Fruit fly (Drosophila melanogaster) whole organism, embryonic: ENCODE results near the gene Rsph1.

Experiments used
- BEAF-32 ChIP-seq: fragments of 200-800 bp; sonication (Bioruptor generic); optimal IDR thresholded peaks from 3 replicates; lab custom pipeline; 2017; ENCODE audit warnings: missing biosample characterization, missing genetic modification characterization, mild to moderate bottlenecking, moderate library complexity, missing genetic modification reagents
- CG10654 ChIP-seq: fragments of 200-800 bp; sonication (Bioruptor generic); optimal IDR thresholded peaks from 2 replicates; lab custom pipeline; 2016; ENCODE audit warnings: missing biosample characterization, missing genetic modification characterization
- CG11398 ChIP-seq: fragments of 200-800 bp; sonication (Bioruptor generic); optimal IDR thresholded peaks from 2 replicates; lab custom pipeline; 2016; ENCODE audit warnings: missing biosample characterization, missing genetic modification characterization
- CG13296 ChIP-seq: fragments of 200-800 bp; sonication (Bioruptor generic); optimal IDR thresholded peaks from 3 replicates; lab custom pipeline; 2018; ENCODE audit warnings: missing biosample characterization, mild to moderate bottlenecking, missing genetic modification characterization
- CG14667 ChIP-seq: fragments of 200-800 bp; sonication (Bioruptor generic); IDR thresholded peaks from 2 replicates; pipeline ENCODE4 v1.3.6; 2022; ENCODE audit warnings: missing biosample characterization, missing genetic modification characterization
- CG14860 ChIP-seq: fragments of 200-800 bp; sonication (Bioruptor generic); IDR thresholded peaks from 3 replicates; pipeline ENCODE4 v1.3.6; 2022; ENCODE audit warnings: missing biosample characterization, missing genetic modification characterization; ENCODE audit not compliant: partially characterized antibody
- CG2116 ChIP-seq: fragments of 200-800 bp; sonication (Bioruptor generic); optimal IDR thresholded peaks from 3 replicates; lab custom pipeline; 2018; ENCODE audit warnings: missing biosample characterization, mild to moderate bottlenecking, missing genetic modification characterization
- CG32767 ChIP-seq: fragments of 200-800 bp; sonication (Bioruptor generic); IDR thresholded peaks from 2 replicates; pipeline ENCODE4 v1.3.6; 2022; ENCODE audit warnings: missing biosample characterization, missing genetic modification characterization
- CG34422 ChIP-seq: fragments of 200-800 bp; sonication (Bioruptor generic); IDR thresholded peaks from 3 replicates; pipeline ENCODE4 v1.3.6; 2022; ENCODE audit warnings: missing biosample characterization, missing genetic modification characterization
- CG3995 ChIP-seq: fragments of 200-800 bp; sonication (Bioruptor generic); optimal IDR thresholded peaks from 3 replicates; lab custom pipeline; 2016; ENCODE audit warnings: missing biosample characterization, missing genetic modification characterization
- CG42726 ChIP-seq: fragments of 200-800 bp; sonication (Bioruptor generic); IDR thresholded peaks from 2 replicates; pipeline ENCODE4 v1.3.6; 2022; ENCODE audit warnings: missing biosample characterization, missing genetic modification characterization; ENCODE audit not compliant: partially characterized antibody
- CG43689 ChIP-seq: fragments of 200-800 bp; sonication (Bioruptor generic); IDR thresholded peaks from 2 replicates; pipeline ENCODE4 v1.3.6; 2022; ENCODE audit warnings: missing biosample characterization, missing genetic modification characterization
- CG4707 ChIP-seq: fragments of 200-800 bp; sonication (Bioruptor generic); optimal IDR thresholded peaks from 2 replicates; lab custom pipeline; 2018; ENCODE audit warnings: missing biosample characterization, mild to moderate bottlenecking, missing genetic modification characterization, moderate library complexity
- CG7357 ChIP-seq: fragments of 200-800 bp; sonication (Bioruptor generic); IDR thresholded peaks from 3 replicates; pipeline ENCODE4 v1.3.6; 2022; ENCODE audit warnings: missing biosample characterization, missing genetic modification characterization
- CG7372 ChIP-seq: fragments of 200-800 bp; sonication (Bioruptor generic); IDR thresholded peaks from 2 replicates; pipeline ENCODE4 v1.3.6; 2022; ENCODE audit warnings: missing biosample characterization, missing genetic modification characterization
- CG7745 ChIP-seq: fragments of 200-800 bp; sonication (Bioruptor generic); optimal IDR thresholded peaks from 2 replicates; lab custom pipeline; 2018; ENCODE audit warnings: missing biosample characterization, mild to moderate bottlenecking, missing genetic modification characterization, moderate library complexity
- CG8478 ChIP-seq: fragments of >200 bp; optimal IDR thresholded peaks from 2 replicates; lab custom pipeline; 2018
- CTCF ChIP-seq: fragments of 200-800 bp; sonication (Bioruptor generic); optimal IDR thresholded peaks from 2 replicates; lab custom pipeline; 2017; ENCODE audit warnings: missing biosample characterization, mild to moderate bottlenecking, missing genetic modification characterization, moderate library complexity
- D ChIP-seq, 2 experiments: fragments of 200-800 bp in 1 of 2; fragments of >200 bp in 1 of 2; sonication (Bioruptor generic) in 1 of 2; optimal IDR thresholded peaks; 2 replicates in 1 of 2; 3 replicates in 1 of 2; lab custom pipeline; 2017; ENCODE audit warnings: mild to moderate bottlenecking in 1 of 2, missing biosample characterization in 1 of 2, missing genetic modification characterization in 1 of 2, missing genetic modification reagents in 1 of 2
- D19B ChIP-seq: fragments of 200-800 bp; sonication (Bioruptor generic); optimal IDR thresholded peaks from 2 replicates; lab custom pipeline; 2017; ENCODE audit warnings: missing biosample characterization, mild to moderate bottlenecking, missing genetic modification characterization
- Elba2 ChIP-seq: fragments of 200-800 bp; sonication (Bioruptor generic); optimal IDR thresholded peaks from 3 replicates; lab custom pipeline; 2016; ENCODE audit warnings: missing biosample characterization, missing genetic modification characterization
- Ets65A ChIP-seq: fragments of 200-800 bp; sonication (Bioruptor generic); peaks from one replicate; lab custom pipeline; 2016; ENCODE audit warnings: missing biosample characterization, missing genetic modification characterization
- Hmx ChIP-seq: fragments of 200-800 bp; sonication (Bioruptor generic); optimal IDR thresholded peaks from 2 replicates; lab custom pipeline; 2016; ENCODE audit warnings: missing biosample characterization, missing genetic modification characterization
- Meics ChIP-seq: fragments of 200-800 bp; sonication (Bioruptor generic); optimal IDR thresholded peaks from 2 replicates; lab custom pipeline; 2017; ENCODE audit warnings: missing biosample characterization, mild to moderate bottlenecking, missing genetic modification characterization
- Pdp1 ChIP-seq, 2 experiments: fragments of 200-800 bp; sonication (Bioruptor generic); optimal IDR thresholded peaks; 3 replicates each; lab custom pipeline; 2016; ENCODE audit warnings: missing biosample characterization in 2 of 2, missing genetic modification characterization in 2 of 2, mild to moderate bottlenecking in 1 of 2, moderate library complexity in 1 of 2
- Ravus ChIP-seq: fragments of 200-800 bp; sonication (Bioruptor generic); IDR thresholded peaks from 2 replicates; pipeline ENCODE4 v1.3.6; 2022; ENCODE audit warnings: missing biosample characterization, missing genetic modification characterization
- Rfx ChIP-seq: fragments of 200-800 bp; sonication (Bioruptor generic); IDR thresholded peaks from 2 replicates; pipeline ENCODE4 v1.3.6; 2022; ENCODE audit warnings: missing biosample characterization, missing genetic modification characterization
- Sry-δ ChIP-seq: fragments of 200-800 bp; sonication (Bioruptor generic); optimal IDR thresholded peaks from 2 replicates; lab custom pipeline; 2016; ENCODE audit warnings: missing biosample characterization, missing genetic modification characterization
- TFAM ChIP-seq: fragments of 200-800 bp; sonication (Bioruptor generic); optimal IDR thresholded peaks from 2 replicates; lab custom pipeline; 2017; ENCODE audit warnings: missing biosample characterization, missing genetic modification characterization, inconsistent platforms
- bab2 ChIP-seq: fragments of 200-800 bp; sonication (Bioruptor generic); optimal IDR thresholded peaks from 2 replicates; lab custom pipeline; 2016; ENCODE audit warnings: missing biosample characterization, missing genetic modification characterization
- btn ChIP-seq: fragments of 200-800 bp; sonication (Bioruptor generic); optimal IDR thresholded peaks from 2 replicates; lab custom pipeline; 2016; ENCODE audit warnings: missing biosample characterization, missing genetic modification characterization
- cg ChIP-seq: fragments of 200-800 bp; sonication (Bioruptor generic); optimal IDR thresholded peaks from 3 replicates; lab custom pipeline; 2019; ENCODE audit warnings: missing biosample characterization, mild to moderate bottlenecking, missing genetic modification characterization, moderate library complexity
- dm ChIP-seq: fragments of 200-800 bp; sonication (Bioruptor generic); optimal IDR thresholded peaks from 3 replicates; lab custom pipeline; 2016; ENCODE audit warnings: missing biosample characterization, missing genetic modification characterization
- dysf ChIP-seq: fragments of 200-800 bp; sonication (Bioruptor generic); IDR thresholded peaks from 3 replicates; pipeline ENCODE4 v1.3.6; 2022; ENCODE audit warnings: missing biosample characterization, missing genetic modification characterization
- fd64A ChIP-seq: fragments of 200-800 bp; sonication (Bioruptor generic); optimal IDR thresholded peaks from 3 replicates; lab custom pipeline; 2018; ENCODE audit warnings: missing biosample characterization, mild to moderate bottlenecking, missing genetic modification characterization
- fd96Cb ChIP-seq: fragments of 200-800 bp; sonication (Bioruptor generic); optimal IDR thresholded peaks from 2 replicates; lab custom pipeline; 2018; ENCODE audit warnings: missing biosample characterization, mild to moderate bottlenecking, missing genetic modification characterization, moderate library complexity
- gcm ChIP-seq: fragments of 200-800 bp; sonication (Bioruptor generic); optimal IDR thresholded peaks from 2 replicates; lab custom pipeline; 2019; ENCODE audit warnings: missing biosample characterization, mild to moderate bottlenecking, missing genetic modification characterization, moderate library complexity
- gem ChIP-seq: fragments of 200-800 bp; sonication (Bioruptor generic); optimal IDR thresholded peaks from 2 replicates; lab custom pipeline; 2019; ENCODE audit warnings: missing biosample characterization, mild to moderate bottlenecking, missing genetic modification characterization, moderate library complexity
- gfzf ChIP-seq: fragments of 200-800 bp; sonication (Bioruptor generic); optimal IDR thresholded peaks from 2 replicates; lab custom pipeline; 2016; ENCODE audit warnings: missing biosample characterization, mild to moderate bottlenecking, missing genetic modification characterization, moderate library complexity
- gro ChIP-seq: fragments of 200-800 bp; sonication (Bioruptor generic); optimal IDR thresholded peaks from 2 replicates; lab custom pipeline; 2016; ENCODE audit warnings: missing biosample characterization, missing genetic modification characterization
- gsb ChIP-seq: fragments of 200-800 bp; sonication (Bioruptor generic); IDR thresholded peaks from 2 replicates; pipeline ENCODE4 v1.3.6; 2022; ENCODE audit warnings: missing biosample characterization, missing genetic modification characterization
- h ChIP-seq: fragments of >200 bp; optimal IDR thresholded peaks from 2 replicates; lab custom pipeline; 2017
- insv ChIP-seq, 2 experiments: fragments of 200-800 bp; sonication (Bioruptor generic); optimal IDR thresholded peaks; 3 replicates each; lab custom pipeline; 2016 to 2018; ENCODE audit warnings: missing biosample characterization in 2 of 2, missing genetic modification characterization in 2 of 2
- mld ChIP-seq: fragments of 200-800 bp; sonication (Bioruptor generic); IDR thresholded peaks from 3 replicates; pipeline ENCODE4 v1.3.6; 2022; ENCODE audit warnings: missing biosample characterization, missing genetic modification characterization; ENCODE audit not compliant: partially characterized antibody
- pita ChIP-seq: fragments of 200-800 bp; sonication (Bioruptor generic); optimal IDR thresholded peaks from 2 replicates; lab custom pipeline; 2017; ENCODE audit warnings: missing biosample characterization, mild to moderate bottlenecking, missing genetic modification characterization
- sim ChIP-seq: fragments of 200-800 bp; sonication (Bioruptor generic); IDR thresholded peaks from 2 replicates; pipeline ENCODE4 v1.3.6; 2022; ENCODE audit warnings: missing biosample characterization, missing genetic modification characterization
- unc-4 ChIP-seq: fragments of 200-800 bp; sonication (Bioruptor generic); IDR thresholded peaks from 2 replicates; pipeline ENCODE4 v1.3.6; 2022; ENCODE audit warnings: missing biosample characterization, missing genetic modification characterization; ENCODE audit not compliant: partially characterized antibody
- vvl ChIP-seq: fragments of 200-800 bp; sonication (Bioruptor generic); IDR thresholded peaks from 2 replicates; pipeline ENCODE4 v1.3.6; 2022; ENCODE audit warnings: missing biosample characterization, missing genetic modification characterization
- z ChIP-seq: fragments of 200-800 bp; sonication (Bioruptor generic); IDR thresholded peaks from 3 replicates; pipeline ENCODE4 v1.3.6; 2022; ENCODE audit warnings: missing biosample characterization, missing genetic modification characterization
- zen ChIP-seq: fragments of 200-800 bp; sonication (Bioruptor generic); optimal IDR thresholded peaks from 3 replicates; lab custom pipeline; 2018; ENCODE audit warnings: missing biosample characterization, mild to moderate bottlenecking, missing genetic modification characterization, moderate library complexity
- zen2 ChIP-seq: fragments of 200-800 bp; sonication (Bioruptor generic); IDR thresholded peaks from 3 replicates; pipeline ENCODE4 v1.3.6; 2022; ENCODE audit warnings: missing biosample characterization, missing genetic modification characterization; ENCODE audit not compliant: partially characterized antibody

Rsph1 gene

dm6 chr2L:13191052-13191678 is 7.9 kb downstream of the Rsph1 start:
- TF ChIP-seq CG14860 (GFP tag; lab: Robert Waterston, UW) (no peak), Meics (no peak), CG11398 (no peak), Hmx (GFP tag; lab: Kevin White, UChicago) (no peak), CG13296 (GFP tag; lab: Kevin White, UChicago) (no peak), cg (GFP tag; lab: Kevin White, UChicago) (peak; percentile 90), sim (no peak), CG3995 (GFP tag; lab: Kevin White, UChicago) (no peak), CG34422 (GFP tag; lab: Robert Waterston, UW) (0 out of 3 replicates have a peak, but pooled peaks have one; percentile 45), CG43689 (GFP tag; lab: Robert Waterston, UW) (no peak), bab2 (GFP tag; lab: Kevin White, UChicago) (no peak), CG7745 (tag; lab: Kevin White, UChicago) (no peak), dm (GFP tag; lab: Kevin White, UChicago) (no peak), unc-4 (GFP tag; lab: Robert Waterston, UW) (no peak), vvl (peak; percentile 29; the same call in 1 of the 2 replicates), CG2116 (GFP tag; lab: Kevin White, UChicago) (no peak), CG7372 (GFP tag; lab: Robert Waterston, UW) (0 out of 2 replicates have a peak, but pooled peaks have one; percentile 15), zen2 (GFP tag; lab: Robert Waterston, UW) (no peak), gem (tag; lab: Kevin White, UChicago) (no peak), CG10654 (GFP tag; lab: Kevin White, UChicago) (no peak), Sry-δ (GFP tag; lab: Kevin White, UChicago) (no peak), gro (GFP tag; lab: Kevin White, UChicago) (no peak), Elba2 (peak; percentile 15), BEAF-32 (no peak), z (GFP tag; lab: Robert Waterston, UW) (no peak), Ets65A (GFP tag; lab: Kevin White, UChicago) (no peak), gfzf (GFP tag; lab: Kevin White, UChicago) (no peak), TFAM (no peak), gcm (GFP tag; lab: Kevin White, UChicago) (no peak), CG32767 (GFP tag; lab: Robert Waterston, UW) (peak; percentile 34; the same call in 1 of the 2 replicates), CTCF (GFP tag; lab: Kevin White, UChicago) (no peak), dysf (GFP tag; lab: Robert Waterston, UW) (no peak), D (optimal IDR thresholded peaks at IDR 0.05; lab: Kevin White, UChicago) (peak; percentile 37), D (GFP tag; optimal IDR thresholded peaks at IDR 0.05; lab: Kevin White, UChicago) (no peak), Rfx (0 out of 2 replicates have a peak, but pooled peaks have one; percentile 18), fd96Cb (tag; lab: Kevin White, UChicago) (no peak), zen (peak; percentile 42), CG14667 (no peak), D19B (GFP tag; lab: Kevin White, UChicago) (no peak), pita (GFP tag; lab: Kevin White, UChicago) (no peak), mld (GFP tag; lab: Robert Waterston, UW) (no peak), btn (no peak), Ravus (no peak), fd64A (GFP tag; lab: Kevin White, UChicago) (no peak), gsb (GFP tag; lab: Robert Waterston, UW) (no peak), CG8478 (lab: Kevin White, UChicago) (peak; percentile 79), CG7357 (GFP tag; lab: Robert Waterston, UW) (no peak), CG4707 (no peak), Pdp1 (GFP tag; optimal IDR thresholded peaks at IDR 0.05; lab: Kevin White, UChicago) (peak in 1 of 2 experiments; percentile 96), CG42726 (GFP tag; lab: Robert Waterston, UW) (no peak), h (lab: Kevin White, UChicago) (no peak), insv (GFP tag; optimal IDR thresholded peaks at IDR 0.05; lab: Kevin White, UChicago) (no peak)
